Fruit fly (Drosophila melanogaster) whole organism: ENCODE results near the gene Eig71Ea.

Source experiments
- Dll ChIP-seq: fragments of >200 bp; optimal IDR thresholded peaks from 2 replicates; lab custom pipeline; 2017
- EcR ChIP-seq, 2 experiments: fragments of >200 bp; optimal IDR thresholded peaks; 2 replicates each; lab custom pipeline; 2017; ENCODE audit warnings: missing biosample characterization in 2 of 2, missing genetic modification characterization in 2 of 2, missing genetic modification reagents in 2 of 2
- pan ChIP-seq: fragments of >200 bp; optimal IDR thresholded peaks from 2 replicates; lab custom pipeline; 2017
- psq ChIP-seq: fragments of >200 bp; optimal IDR thresholded peaks from 2 replicates; lab custom pipeline; 2017
- usp ChIP-seq: fragments of >200 bp; optimal IDR thresholded peaks from 2 replicates; lab custom pipeline; 2017; ENCODE audit warnings: missing biosample characterization, missing genetic modification characterization, mixed read lengths

DNA sequence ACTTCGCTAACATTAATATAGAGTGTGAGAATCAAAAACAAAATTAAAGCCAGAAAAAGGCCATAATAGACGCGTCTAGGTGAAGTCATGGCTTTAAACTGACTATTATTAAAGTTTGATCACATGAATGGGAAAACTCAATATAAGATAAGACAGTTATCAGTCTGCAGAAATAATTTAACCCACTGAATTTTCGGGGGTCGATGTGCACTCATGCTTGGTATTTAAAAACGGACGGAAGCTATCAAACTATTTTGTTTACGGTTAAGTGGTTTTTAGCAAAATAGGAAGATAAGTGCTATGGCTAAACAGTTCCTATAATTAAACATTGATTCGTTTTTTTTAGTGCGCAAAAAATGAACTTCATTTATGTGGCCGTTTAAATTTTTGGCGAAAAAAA lies 42.5 kb upstream of the Eig71Ea start, which contains the start of gene CG34451:
- TF ChIP-seq Dll (no peak), EcR (GFP tag; optimal IDR thresholded peaks at IDR 0.05; lab: Kevin White, UChicago) (no peak), psq (lab: Kevin White, UChicago) (no peak), pan (lab: Kevin White, UChicago) (no peak), usp (GFP tag; lab: Kevin White, UChicago) (no peak)
